Worm (Caenorhabditis elegans): ENCODE data around the gene apc-17.

DNA sequence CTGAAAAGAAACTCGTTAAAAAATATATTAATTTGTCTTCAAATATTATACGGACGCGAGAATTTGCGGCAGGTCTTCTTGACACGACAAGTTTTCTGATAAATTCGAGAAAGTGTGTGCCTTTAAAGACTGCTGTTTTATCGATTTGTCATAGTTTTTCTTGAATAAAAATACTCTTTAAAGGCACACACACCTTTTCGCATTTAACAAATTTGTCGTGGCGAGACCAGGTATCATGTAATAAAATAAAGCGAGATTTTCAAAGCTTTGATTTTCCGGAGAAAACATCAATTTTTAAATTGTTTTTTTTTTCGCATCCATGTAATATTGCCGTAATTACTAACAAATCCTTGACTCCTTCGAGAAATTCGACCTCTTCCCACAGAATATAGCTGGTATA, 6.8 kb upstream of the apc-17 start:
- TF ChIP-seq ztf-4 (tag; optimal IDR thresholded peaks at IDR 0.05) (no peak), R02D3.7 (tag; optimal IDR thresholded peaks at IDR 0.05) (no peak), nhr-23 (tag; optimal IDR thresholded peaks at IDR 0.05) (no peak), nhr-25 (tag; optimal IDR thresholded peaks at IDR 0.05) (no peak)

All from whole organism, L3 larva.